Fruit fly (Drosophila melanogaster) Kc167 (cell line): ENCODE results near the gene CG45690.

ENCODE experiments used
- Myc ChIP-seq: fragments of >200 bp; optimal IDR thresholded peaks from 2 replicates; lab custom pipeline; 2017; ENCODE audit warnings: missing external identifiers
- Sin3A ChIP-seq: fragments of >200 bp; optimal IDR thresholded peaks from 2 replicates; lab custom pipeline; 2018; ENCODE audit warnings: missing external identifiers
- h ChIP-seq: fragments of >200 bp; optimal IDR thresholded peaks from 3 replicates; lab custom pipeline; 2018; ENCODE audit warnings: missing external identifiers
- insv ChIP-seq: fragments of >200 bp; optimal IDR thresholded peaks from 3 replicates; lab custom pipeline; 2018; ENCODE audit warnings: missing external identifiers
- psq ChIP-seq: fragments of >200 bp; optimal IDR thresholded peaks from 2 replicates; lab custom pipeline; 2017; ENCODE audit warnings: missing external identifiers
- ttk ChIP-seq: sonication (Bioruptor generic); optimal IDR thresholded peaks from 2 replicates; lab custom pipeline; 2017; ENCODE audit warnings: missing external identifiers

The CG45690 gene

dm6 chr2L:10647720-10648349 lies 10.2 kb upstream of the CG45690 start:
- TF ChIP-seq psq, result no peak

dm6 chr2L:10651313-10651712 lies 6.8 kb upstream of the CG45690 start, which contains the start of gene dbf:
TSS of gene dbf (plus strand) at chr2L:10651613.
- no peak for TF ChIP-seq Sin3A

- no peak for TF ChIP-seq ttk
These were observed 3.6 kb upstream of the CG45690 start for dm6 chr2L:10654520-10654919.

- TF ChIP-seq h (lab: Kevin White, UChicago) (no peak), insv (lab: Kevin White, UChicago) (no peak), Sin3A (no peak), psq (no peak), ttk (no peak), Myc (lab: Kevin White, UChicago) (no peak)
These were observed 3.6 kb downstream of the CG45690 start, which contains the start of gene CG31871 for dm6 chr2L:10661490-10662240. TSS of gene CG31871 (plus strand) at chr2L:10662081.

dm6 chr2L:10665603-10666002 lies 7.5 kb downstream of the CG45690 start:
- TF ChIP-seq insv (lab: Kevin White, UChicago), result no peak
- TF ChIP-seq Myc (lab: Kevin White, UChicago), result no peak
- TF ChIP-seq ttk, result no peak
- TF ChIP-seq Sin3A, result no peak
- no peak for TF ChIP-seq h (lab: Kevin White, UChicago)
- no peak for TF ChIP-seq psq

- no peak for TF ChIP-seq psq
- no peak for TF ChIP-seq ttk
- TF ChIP-seq h (lab: Kevin White, UChicago), result no peak
- no peak for TF ChIP-seq Sin3A
- no peak for TF ChIP-seq Myc (lab: Kevin White, UChicago)
These were observed 13.4 kb downstream of the CG45690 start for dm6 chr2L:10671530-10671929.

- TF ChIP-seq ttk, result no peak
- TF ChIP-seq insv (lab: Kevin White, UChicago), result no peak
- TF ChIP-seq Myc (lab: Kevin White, UChicago), result no peak
- TF ChIP-seq Sin3A, result no peak
- TF ChIP-seq h (lab: Kevin White, UChicago), result no peak
- no peak for TF ChIP-seq psq
These were observed 14.9 kb downstream of the CG45690 start for dm6 chr2L:10672989-10673388.

dm6 chr2L:10676933-10677714 lies 19.0 kb downstream of the CG45690 start, which contains the start of gene CG17104:
TSS of gene CG17104 (plus strand) at chr2L:10677198.
- no peak for TF ChIP-seq psq
- TF ChIP-seq ttk, result no peak
- no peak for TF ChIP-seq Myc (lab: Kevin White, UChicago)
- TF ChIP-seq insv (lab: Kevin White, UChicago), result no peak
- TF ChIP-seq h (lab: Kevin White, UChicago), result no peak

dm6 chr2L:10677715-10678088 lies 19.6 kb downstream of the CG45690 start:
- TF ChIP-seq psq, result no peak
- no peak for TF ChIP-seq insv (lab: Kevin White, UChicago)
- no peak for TF ChIP-seq Sin3A
- TF ChIP-seq Myc (lab: Kevin White, UChicago), result no peak
- no peak for TF ChIP-seq ttk

- TF ChIP-seq psq, result no peak
- no peak for TF ChIP-seq Myc (lab: Kevin White, UChicago)
- TF ChIP-seq ttk, result no peak
- TF ChIP-seq Sin3A, result no peak
- TF ChIP-seq h (lab: Kevin White, UChicago), result no peak
These were observed 21.5 kb downstream of the CG45690 start for dm6 chr2L:10679568-10679967.

dm6 chr2L:10680584-10681080 lies 22.6 kb downstream of the CG45690 start, which contains the start of gene CG17105:
TSS of gene CG17105 (plus strand) at chr2L:10681030.
- TF ChIP-seq Sin3A (no peak), insv (lab: Kevin White, UChicago) (no peak), h (lab: Kevin White, UChicago) (no peak), ttk (no peak), Myc (lab: Kevin White, UChicago) (no peak), psq (no peak)

dm6 chr2L:10681602-10682001 lies 23.5 kb downstream of the CG45690 start, which contains the start of gene CG17107:
TSS of gene CG17107 (plus strand) at chr2L:10681902.
- TF ChIP-seq psq (no peak), Sin3A (no peak), Myc (lab: Kevin White, UChicago) (no peak), ttk (no peak), h (lab: Kevin White, UChicago) (no peak), insv (lab: Kevin White, UChicago) (no peak)

- no peak for TF ChIP-seq psq
- TF ChIP-seq insv (lab: Kevin White, UChicago), result no peak
- TF ChIP-seq Myc (lab: Kevin White, UChicago), result no peak
- no peak for TF ChIP-seq Sin3A
- TF ChIP-seq h (lab: Kevin White, UChicago), result no peak
- no peak for TF ChIP-seq ttk
These were observed 24.1 kb downstream of the CG45690 start for dm6 chr2L:10682197-10682596.
